Fruit fly (Drosophila melanogaster) whole organism, embryonic: Measurements from ENCODE around the gene CG42393.
A peak's percentile ranks its signal among the peaks of the same experiment; 100 is the strongest.

ENCODE experiments used
- CG11504 ChIP-seq: fragments of 200-800 bp; sonication (Bioruptor generic); optimal IDR thresholded peaks from 3 replicates; lab custom pipeline; 2019; ENCODE audit warnings: missing biosample characterization, mild to moderate bottlenecking, missing genetic modification characterization, moderate library complexity
- CG14860 ChIP-seq: fragments of 200-800 bp; sonication (Bioruptor generic); IDR thresholded peaks from 3 replicates; pipeline ENCODE4 v1.3.6; 2022; ENCODE audit warnings: missing biosample characterization, missing genetic modification characterization; ENCODE audit not compliant: partially characterized antibody
- CG16779 ChIP-seq: fragments of 200-800 bp; sonication (Bioruptor generic); IDR thresholded peaks from 2 replicates; pipeline ENCODE4 v1.3.6; 2022; ENCODE audit warnings: missing biosample characterization, missing genetic modification characterization
- CG2202 ChIP-seq: fragments of 200-800 bp; sonication (Bioruptor generic); optimal IDR thresholded peaks from 2 replicates; lab custom pipeline; 2018; ENCODE audit warnings: missing biosample characterization, mild to moderate bottlenecking, missing genetic modification characterization
- CG30431 ChIP-seq: fragments of 200-800 bp; sonication (Bioruptor generic); optimal IDR thresholded peaks from 2 replicates; lab custom pipeline; 2017; ENCODE audit warnings: missing biosample characterization, missing genetic modification characterization
- CG32772 ChIP-seq: fragments of 200-800 bp; sonication (Bioruptor generic); IDR thresholded peaks from 2 replicates; pipeline ENCODE4 v1.3.6; 2022; ENCODE audit warnings: missing biosample characterization, missing genetic modification characterization
- CG4360 ChIP-seq: fragments of 200-800 bp; sonication (Bioruptor generic); IDR thresholded peaks from 2 replicates; pipeline ENCODE4 v1.3.6; 2022; ENCODE audit warnings: missing biosample characterization, missing genetic modification characterization
- CG4404 ChIP-seq: fragments of 200-800 bp; sonication (Bioruptor generic); IDR thresholded peaks from 2 replicates; pipeline ENCODE4 v1.3.6; 2022; ENCODE audit warnings: missing biosample characterization, missing genetic modification characterization
- CG4424 ChIP-seq: fragments of 200-800 bp; sonication (Bioruptor generic); optimal IDR thresholded peaks from 3 replicates; lab custom pipeline; 2016; ENCODE audit warnings: missing biosample characterization, missing genetic modification characterization
- CG5245 ChIP-seq: fragments of 200-800 bp; sonication (Bioruptor generic); optimal IDR thresholded peaks from 3 replicates; lab custom pipeline; 2016; ENCODE audit warnings: missing biosample characterization, missing genetic modification characterization
- CG5953 ChIP-seq: fragments of 200-800 bp; sonication (Bioruptor generic); IDR thresholded peaks from 2 replicates; pipeline ENCODE4 v1.3.6; 2022; ENCODE audit warnings: missing biosample characterization, missing genetic modification characterization
- CG6654 ChIP-seq: fragments of 200-800 bp; sonication (Bioruptor generic); optimal IDR thresholded peaks from 2 replicates; lab custom pipeline; 2017; ENCODE audit warnings: missing biosample characterization, mild to moderate bottlenecking, missing genetic modification characterization
- CG6683 ChIP-seq: fragments of 200-800 bp; sonication (Bioruptor generic); optimal IDR thresholded peaks from 2 replicates; lab custom pipeline; 2017; ENCODE audit warnings: missing biosample characterization, mild to moderate bottlenecking, missing genetic modification characterization, missing genetic modification reagents
- CG7839 ChIP-seq: fragments of 200-800 bp; sonication (Bioruptor generic); optimal IDR thresholded peaks from 3 replicates; lab custom pipeline; 2018; ENCODE audit warnings: missing biosample characterization, mild to moderate bottlenecking, missing genetic modification characterization, moderate library complexity
- CG9817 ChIP-seq: fragments of 200-800 bp; sonication (Bioruptor generic); optimal IDR thresholded peaks from 2 replicates; lab custom pipeline; 2018; ENCODE audit warnings: missing biosample characterization, mild to moderate bottlenecking, missing genetic modification characterization, moderate library complexity
- CkIIα-i1 ChIP-seq: fragments of 200-800 bp; sonication (Bioruptor generic); IDR thresholded peaks from 2 replicates; pipeline ENCODE4 v1.3.6; 2022; ENCODE audit warnings: missing biosample characterization, missing genetic modification characterization
- Dref ChIP-seq: fragments of 200-800 bp; sonication (Bioruptor generic); IDR thresholded peaks from 2 replicates; pipeline ENCODE4 v1.3.6; 2022; ENCODE audit warnings: missing biosample characterization, missing genetic modification characterization
- E2f1 ChIP-seq: fragments of 200-800 bp; sonication (Bioruptor generic); IDR thresholded peaks from 2 replicates; pipeline ENCODE4 v1.3.6; 2022; ENCODE audit warnings: missing biosample characterization, missing genetic modification characterization
- Fer1 ChIP-seq: fragments of 200-800 bp; sonication (Bioruptor generic); optimal IDR thresholded peaks from 2 replicates; lab custom pipeline; 2017; ENCODE audit warnings: missing biosample characterization, mild to moderate bottlenecking, missing genetic modification characterization
- Hand ChIP-seq: fragments of 200-800 bp; sonication (Bioruptor generic); optimal IDR thresholded peaks from 2 replicates; lab custom pipeline; 2017; ENCODE audit warnings: mild to moderate bottlenecking, missing biosample characterization, missing genetic modification reagents, missing genetic modification characterization
- Kr ChIP-seq: fragments of 200-800 bp; sonication (Bioruptor generic); optimal IDR thresholded peaks from 2 replicates; lab custom pipeline; 2017; ENCODE audit warnings: missing biosample characterization, mild to moderate bottlenecking, missing genetic modification characterization
- Lhr ChIP-seq: fragments of 200-800 bp; sonication (Bioruptor generic); optimal IDR thresholded peaks from 3 replicates; lab custom pipeline; 2017; ENCODE audit warnings: mild to moderate bottlenecking, missing biosample characterization, missing genetic modification reagents, missing genetic modification characterization
- Lpt ChIP-seq: fragments of >200 bp; optimal IDR thresholded peaks from 2 replicates; lab custom pipeline; 2018; ENCODE audit warnings: missing biosample characterization, missing genetic modification characterization
- Nf-YB ChIP-seq: fragments of 200-800 bp; sonication (Bioruptor generic); optimal IDR thresholded peaks from 3 replicates; lab custom pipeline; 2019; ENCODE audit warnings: missing biosample characterization, mild to moderate bottlenecking, missing genetic modification characterization, moderate library complexity
- Tbp ChIP-seq: fragments of >200 bp; optimal IDR thresholded peaks from 2 replicates; lab custom pipeline; 2018; ENCODE audit warnings: missing biosample characterization, missing genetic modification characterization
- Trl ChIP-seq, 3 experiments: fragments of >200 bp in 2 of 3; fragments of 200-800 bp in 1 of 3; sonication (Bioruptor generic) in 1 of 3; optimal IDR thresholded peaks; 2 replicates in 1 of 3; 3 replicates in 2 of 3; lab custom pipeline; 2016 to 2017; ENCODE audit warnings: missing biosample characterization in 1 of 3, missing genetic modification characterization in 1 of 3
- Usf ChIP-seq: fragments of 200-800 bp; sonication (Bioruptor generic); optimal IDR thresholded peaks from 2 replicates; lab custom pipeline; 2017; ENCODE audit warnings: missing genotype, missing biosample characterization, missing genetic modification characterization
- ab ChIP-seq: fragments of 200-800 bp; sonication (Bioruptor generic); optimal IDR thresholded peaks from 2 replicates; lab custom pipeline; 2016; ENCODE audit warnings: missing biosample characterization, missing genetic modification characterization
- az2 ChIP-seq: fragments of 200-800 bp; sonication (Bioruptor generic); optimal IDR thresholded peaks from 3 replicates; lab custom pipeline; 2016; ENCODE audit warnings: missing biosample characterization, missing genetic modification characterization
- bab2 ChIP-seq: fragments of 200-800 bp; sonication (Bioruptor generic); optimal IDR thresholded peaks from 2 replicates; lab custom pipeline; 2016; ENCODE audit warnings: missing biosample characterization, missing genetic modification characterization
- bigmax ChIP-seq: fragments of 200-800 bp; sonication (Bioruptor generic); optimal IDR thresholded peaks from 2 replicates; lab custom pipeline; 2018; ENCODE audit warnings: missing biosample characterization, mild to moderate bottlenecking, missing genetic modification characterization
- br ChIP-seq: fragments of >200 bp; optimal IDR thresholded peaks from 2 replicates; lab custom pipeline; 2017
- cad ChIP-seq: fragments of >200 bp; optimal IDR thresholded peaks from 2 replicates; lab custom pipeline; 2017; ENCODE audit warnings: missing biosample characterization, missing genetic modification characterization
- caup ChIP-seq: fragments of 200-800 bp; sonication (Bioruptor generic); optimal IDR thresholded peaks from 3 replicates; lab custom pipeline; 2017; ENCODE audit warnings: missing biosample characterization, mild to moderate bottlenecking, missing genetic modification characterization, moderate library complexity; ENCODE audit not compliant: severe bottlenecking
- crp ChIP-seq, 2 experiments: fragments of 200-800 bp; sonication (Bioruptor generic); optimal IDR thresholded peaks; 2 replicates in 1 of 2; 3 replicates in 1 of 2; lab custom pipeline; 2017; ENCODE audit warnings: missing biosample characterization in 2 of 2, missing genetic modification characterization in 2 of 2, mild to moderate bottlenecking in 1 of 2, moderate library complexity in 1 of 2
- da ChIP-seq: fragments of 200-800 bp; sonication (Bioruptor generic); optimal IDR thresholded peaks from 2 replicates; lab custom pipeline; 2016; ENCODE audit warnings: missing biosample characterization, missing genetic modification characterization
- disco-r ChIP-seq: fragments of 200-800 bp; sonication (Bioruptor generic); optimal IDR thresholded peaks from 2 replicates; lab custom pipeline; 2016; ENCODE audit warnings: missing biosample characterization, missing genetic modification characterization
- fd102C ChIP-seq: fragments of 200-800 bp; sonication (Bioruptor generic); optimal IDR thresholded peaks from 2 replicates; lab custom pipeline; 2018; ENCODE audit warnings: missing biosample characterization, mild to moderate bottlenecking, missing genetic modification characterization, moderate library complexity
- jing ChIP-seq: fragments of 200-800 bp; sonication (Bioruptor generic); optimal IDR thresholded peaks from 2 replicates; lab custom pipeline; 2018; ENCODE audit warnings: missing biosample characterization, mild to moderate bottlenecking, missing genetic modification characterization
- ken ChIP-seq: fragments of 200-800 bp; sonication (Bioruptor generic); IDR thresholded peaks from 3 replicates; pipeline ENCODE4 v1.3.6; 2022; ENCODE audit warnings: missing biosample characterization, missing genetic modification characterization
- mam ChIP-seq: fragments of 200-800 bp; sonication (Bioruptor generic); optimal IDR thresholded peaks from 3 replicates; lab custom pipeline; 2016; ENCODE audit warnings: missing biosample characterization, missing genetic modification characterization
- nau ChIP-seq: fragments of 200-800 bp; sonication (Bioruptor generic); optimal IDR thresholded peaks from 3 replicates; lab custom pipeline; 2017; ENCODE audit warnings: missing biosample characterization, mild to moderate bottlenecking, missing genetic modification characterization, missing genetic modification reagents
- run ChIP-seq: fragments of 200-800 bp; sonication (Bioruptor generic); optimal IDR thresholded peaks from 3 replicates; lab custom pipeline; 2018; ENCODE audit warnings: missing biosample characterization, mild to moderate bottlenecking, missing genetic modification characterization
- sima ChIP-seq: fragments of 200-800 bp; sonication (Bioruptor generic); optimal IDR thresholded peaks from 2 replicates; lab custom pipeline; 2016; ENCODE audit warnings: missing biosample characterization, missing genetic modification characterization
- slp2 ChIP-seq: fragments of 200-800 bp; sonication (Bioruptor generic); optimal IDR thresholded peaks from 2 replicates; lab custom pipeline; 2016; ENCODE audit warnings: missing biosample characterization, missing genetic modification characterization
- stc ChIP-seq: fragments of 200-800 bp; sonication (Bioruptor generic); IDR thresholded peaks from 2 replicates; pipeline ENCODE4 v1.3.6; 2022; ENCODE audit warnings: missing biosample characterization, missing genetic modification characterization
- tgo ChIP-seq: fragments of 200-800 bp; sonication (Bioruptor generic); IDR thresholded peaks from 3 replicates; pipeline ENCODE4 v1.3.6; 2022; ENCODE audit warnings: missing biosample characterization, missing genetic modification characterization
- wdn ChIP-seq: fragments of 200-800 bp; sonication (Bioruptor generic); IDR thresholded peaks from 2 replicates; pipeline ENCODE4 v1.3.6; 2022; ENCODE audit warnings: missing biosample characterization, missing genetic modification characterization
- zen2 ChIP-seq: fragments of 200-800 bp; sonication (Bioruptor generic); IDR thresholded peaks from 3 replicates; pipeline ENCODE4 v1.3.6; 2022; ENCODE audit warnings: missing biosample characterization, missing genetic modification characterization; ENCODE audit not compliant: partially characterized antibody

Gene CG42393

DNA sequence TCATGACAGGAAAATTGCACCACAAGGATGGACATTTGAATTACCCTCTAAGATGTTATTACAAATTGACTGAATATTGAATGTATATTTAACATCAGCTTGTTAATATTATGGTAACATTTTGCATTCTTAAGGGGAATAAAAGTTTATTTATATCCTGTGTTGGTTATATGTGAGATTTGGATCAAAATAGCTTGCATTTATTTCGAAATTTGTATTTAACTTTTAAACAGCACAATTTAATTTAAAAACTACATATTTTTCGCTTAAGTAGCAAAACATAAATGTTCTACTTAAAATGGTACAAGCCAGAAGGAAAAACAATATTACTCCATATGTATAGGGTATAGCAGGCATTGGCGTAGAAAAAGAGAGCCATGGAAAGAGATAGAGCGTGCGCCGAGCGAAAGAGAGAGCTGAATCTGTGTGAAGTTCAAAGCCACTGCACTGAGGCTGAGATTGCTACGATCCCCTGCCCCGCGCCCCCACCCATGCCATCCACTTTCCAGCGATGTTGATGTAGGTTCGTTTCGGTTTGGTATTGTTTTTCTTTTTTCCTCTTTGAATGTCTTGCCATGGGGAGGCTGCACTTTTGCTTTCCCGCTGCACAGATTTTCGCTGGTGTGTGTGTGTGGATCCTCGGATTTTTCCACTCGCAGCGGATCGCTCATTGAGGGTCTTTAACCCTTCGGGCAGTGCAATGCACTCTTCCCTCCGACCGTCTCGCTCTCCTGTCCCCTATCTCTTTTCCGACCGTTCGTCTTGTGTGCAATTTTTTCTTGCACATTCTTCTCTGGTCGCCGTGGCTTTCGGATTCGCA is 37.3 kb upstream of the CG42393 start (continued):
- TF ChIP-seq jing (GFP tag; lab: Kevin White, UChicago): peak; percentile 61
- no peak for TF ChIP-seq CG5953 (GFP tag; lab: Robert Waterston, UW)
- TF ChIP-seq CG11504: peak; percentile 85
- peak; percentile 31; the same call in 1 of the 2 replicates for TF ChIP-seq E2f1 (GFP tag; lab: Robert Waterston, UW)
- TF ChIP-seq stc: no peak
- peak; percentile 26 for TF ChIP-seq CG9817 (tag; lab: Kevin White, UChicago)
- no peak for TF ChIP-seq Hand (GFP tag; lab: Kevin White, UChicago)
- peak; percentile 31 for TF ChIP-seq mam (GFP tag; lab: Kevin White, UChicago)
- TF ChIP-seq crp (GFP tag; optimal IDR thresholded peaks at IDR 0.05; lab: Kevin White, UChicago): peak in 1 of 2 experiments; percentile 29
- TF ChIP-seq ken: no peak
- peak; percentile 88 for TF ChIP-seq az2
- TF ChIP-seq zen2 (GFP tag; lab: Robert Waterston, UW): no peak
- TF ChIP-seq Nf-YB: peak; percentile 75
- peak; percentile 89 for TF ChIP-seq CG4424 (GFP tag; lab: Kevin White, UChicago)
- TF ChIP-seq CG2202: peak; percentile 92
- TF ChIP-seq Trl (optimal IDR thresholded peaks at IDR 0.05; lab: Kevin White, UChicago): peak; percentile 8 to 56
- TF ChIP-seq Trl (GFP tag; optimal IDR thresholded peaks at IDR 0.05; lab: Kevin White, UChicago): peak; percentile 67
- no peak for TF ChIP-seq ab (GFP tag; lab: Kevin White, UChicago)
- peak; percentile 30 for TF ChIP-seq caup (GFP tag; lab: Kevin White, UChicago)
- TF ChIP-seq bab2 (GFP tag; lab: Kevin White, UChicago): peak; percentile 71
- TF ChIP-seq sima: peak; percentile 32
- peak; percentile 38 for TF ChIP-seq CG6683
- no peak for TF ChIP-seq bigmax (GFP tag; lab: Kevin White, UChicago)
- no peak for TF ChIP-seq run (tag; lab: Kevin White, UChicago)
- TF ChIP-seq CG16779 (GFP tag; lab: Robert Waterston, UW): no peak
- TF ChIP-seq CkIIα-i1 (GFP tag; lab: Robert Waterston, UW): no peak
- no peak for TF ChIP-seq wdn
- TF ChIP-seq CG4360: no peak; the same call in 1 of the 2 replicates
- TF ChIP-seq CG32772: peak; percentile 33; the same call in 1 of the 2 replicates
- TF ChIP-seq slp2: peak; percentile 63
- no peak for TF ChIP-seq Tbp (GFP tag; lab: Kevin White, UChicago)
- TF ChIP-seq disco-r (GFP tag; lab: Kevin White, UChicago): peak; percentile 50
- TF ChIP-seq Dref (GFP tag; lab: Robert Waterston, UW): no peak
- peak; percentile 78 for TF ChIP-seq fd102C (GFP tag; lab: Kevin White, UChicago)
- peak; percentile 88 for TF ChIP-seq Usf
- TF ChIP-seq Fer1: peak; percentile 49
- TF ChIP-seq nau (GFP tag; lab: Kevin White, UChicago): peak; percentile 62
- TF ChIP-seq br (lab: Kevin White, UChicago): no peak
- no peak for TF ChIP-seq CG14860
- peak; percentile 54 for TF ChIP-seq Kr
- TF ChIP-seq Lhr (GFP tag; lab: Kevin White, UChicago): peak; percentile 71
- TF ChIP-seq CG7839 (tag; lab: Kevin White, UChicago): peak; percentile 89
- TF ChIP-seq CG6654 (GFP tag; lab: Kevin White, UChicago): peak; percentile 5
- TF ChIP-seq CG5245 (GFP tag; lab: Kevin White, UChicago): peak; percentile 53
- TF ChIP-seq CG4404: peak; percentile 87
- peak; percentile 35; the same call in 1 of the 3 replicates for TF ChIP-seq tgo (GFP tag; lab: Robert Waterston, UW)
- peak; percentile 73 for TF ChIP-seq CG30431 (GFP tag; lab: Kevin White, UChicago)
- no peak for TF ChIP-seq Lpt (GFP tag; lab: Kevin White, UChicago)
- peak; percentile 11 for TF ChIP-seq da (GFP tag; lab: Kevin White, UChicago)
- TF ChIP-seq cad: no peak
